Fruit fly (Drosophila melanogaster) whole organism, embryonic: Measurements from ENCODE around the gene SMC1.

Source experiments
- BEAF-32 ChIP-seq: fragments of 200-800 bp; sonication (Bioruptor generic); optimal IDR thresholded peaks from 3 replicates; lab custom pipeline; 2017; ENCODE audit warnings: missing biosample characterization, missing genetic modification characterization, mild to moderate bottlenecking, moderate library complexity, missing genetic modification reagents
- CG10267 ChIP-seq: fragments of 200-800 bp; sonication (Bioruptor generic); optimal IDR thresholded peaks from 2 replicates; lab custom pipeline; 2018; ENCODE audit warnings: missing biosample characterization, mild to moderate bottlenecking, missing genetic modification characterization, moderate library complexity
- CG10321 ChIP-seq: fragments of 200-800 bp; sonication (Bioruptor generic); IDR thresholded peaks from 2 replicates; pipeline ENCODE4 v1.3.6; 2022; ENCODE audit warnings: missing biosample characterization, missing genetic modification characterization
- CG14860 ChIP-seq: fragments of 200-800 bp; sonication (Bioruptor generic); IDR thresholded peaks from 3 replicates; pipeline ENCODE4 v1.3.6; 2022; ENCODE audit warnings: missing biosample characterization, missing genetic modification characterization; ENCODE audit not compliant: partially characterized antibody
- CG15601 ChIP-seq: fragments of 200-800 bp; sonication (Bioruptor generic); optimal IDR thresholded peaks from 3 replicates; lab custom pipeline; 2019; ENCODE audit warnings: missing biosample characterization, mild to moderate bottlenecking, missing genetic modification characterization, moderate library complexity
- CG1832 ChIP-seq: fragments of 200-800 bp; sonication (Bioruptor generic); optimal IDR thresholded peaks from 2 replicates; lab custom pipeline; 2017; ENCODE audit warnings: missing biosample characterization, mild to moderate bottlenecking, missing genetic modification characterization, inconsistent platforms
- CG2712 ChIP-seq: fragments of 200-800 bp; optimal IDR thresholded peaks from 3 replicates; lab custom pipeline; 2019; ENCODE audit warnings: missing biosample characterization, mild to moderate bottlenecking, missing genetic modification characterization, moderate library complexity
- CG3065 ChIP-seq: fragments of 200-800 bp; sonication (Bioruptor generic); optimal IDR thresholded peaks from 2 replicates; lab custom pipeline; 2016; ENCODE audit warnings: missing biosample characterization, missing genetic modification characterization
- CG4360 ChIP-seq: fragments of 200-800 bp; sonication (Bioruptor generic); IDR thresholded peaks from 2 replicates; pipeline ENCODE4 v1.3.6; 2022; ENCODE audit warnings: missing biosample characterization, missing genetic modification characterization
- CG4404 ChIP-seq: fragments of 200-800 bp; sonication (Bioruptor generic); IDR thresholded peaks from 2 replicates; pipeline ENCODE4 v1.3.6; 2022; ENCODE audit warnings: missing biosample characterization, missing genetic modification characterization
- CG4424 ChIP-seq: fragments of 200-800 bp; sonication (Bioruptor generic); optimal IDR thresholded peaks from 3 replicates; lab custom pipeline; 2016; ENCODE audit warnings: missing biosample characterization, missing genetic modification characterization
- CG4820 ChIP-seq: fragments of 200-800 bp; sonication (Bioruptor generic); optimal IDR thresholded peaks from 3 replicates; lab custom pipeline; 2016; ENCODE audit warnings: missing biosample characterization, missing genetic modification characterization
- CG6791 ChIP-seq: fragments of 200-800 bp; sonication (Bioruptor generic); IDR thresholded peaks from 3 replicates; pipeline ENCODE4 v1.3.6; 2022; ENCODE audit warnings: missing biosample characterization, missing genetic modification characterization; ENCODE audit not compliant: partially characterized antibody
- CG7928 ChIP-seq: fragments of 200-800 bp; sonication (Bioruptor generic); optimal IDR thresholded peaks from 2 replicates; lab custom pipeline; 2017; ENCODE audit warnings: missing biosample characterization, mild to moderate bottlenecking, missing genetic modification characterization
- Dip3 ChIP-seq: fragments of 200-800 bp; sonication (Bioruptor generic); optimal IDR thresholded peaks from 3 replicates; lab custom pipeline; 2016; ENCODE audit warnings: missing biosample characterization, missing genetic modification characterization
- Ets65A ChIP-seq: fragments of 200-800 bp; sonication (Bioruptor generic); peaks from one replicate; lab custom pipeline; 2016; ENCODE audit warnings: missing biosample characterization, missing genetic modification characterization
- Gsc ChIP-seq: fragments of 200-800 bp; sonication (Bioruptor generic); IDR thresholded peaks from 2 replicates; pipeline ENCODE4 v1.3.6; 2022; ENCODE audit warnings: missing biosample characterization, missing genetic modification characterization
- HmgZ ChIP-seq: fragments of 200-800 bp; sonication (Bioruptor generic); optimal IDR thresholded peaks from 2 replicates; lab custom pipeline; 2018; ENCODE audit warnings: missing biosample characterization, mild to moderate bottlenecking, missing genetic modification characterization
- Kr ChIP-seq: fragments of 200-800 bp; sonication (Bioruptor generic); optimal IDR thresholded peaks from 2 replicates; lab custom pipeline; 2017; ENCODE audit warnings: missing biosample characterization, mild to moderate bottlenecking, missing genetic modification characterization
- Lhr ChIP-seq: fragments of 200-800 bp; sonication (Bioruptor generic); optimal IDR thresholded peaks from 3 replicates; lab custom pipeline; 2017; ENCODE audit warnings: mild to moderate bottlenecking, missing biosample characterization, missing genetic modification reagents, missing genetic modification characterization
- MBD-R2 ChIP-seq: fragments of 200-800 bp; sonication (Bioruptor generic); IDR thresholded peaks from 2 replicates; pipeline ENCODE4 v1.3.6; 2022; ENCODE audit warnings: missing biosample characterization, missing genetic modification characterization
- Max ChIP-seq: fragments of 200-800 bp; sonication (Bioruptor generic); optimal IDR thresholded peaks from 2 replicates; lab custom pipeline; 2016; ENCODE audit warnings: missing biosample characterization, mild to moderate bottlenecking, missing genetic modification characterization
- Rx ChIP-seq: fragments of 200-800 bp; sonication (Bioruptor generic); IDR thresholded peaks from 2 replicates; pipeline ENCODE4 v1.3.6; 2022; ENCODE audit warnings: missing biosample characterization, missing genetic modification characterization
- Sox102F ChIP-seq: fragments of 200-800 bp; sonication (Bioruptor generic); optimal IDR thresholded peaks from 2 replicates; lab custom pipeline; 2018; ENCODE audit warnings: missing biosample characterization, mild to moderate bottlenecking, missing genetic modification characterization, moderate library complexity
- Usf ChIP-seq: fragments of 200-800 bp; sonication (Bioruptor generic); optimal IDR thresholded peaks from 2 replicates; lab custom pipeline; 2017; ENCODE audit warnings: missing genotype, missing biosample characterization, missing genetic modification characterization
- amos ChIP-seq: fragments of 200-800 bp; sonication (Bioruptor generic); IDR thresholded peaks from 2 replicates; pipeline ENCODE4 v1.3.6; 2022; ENCODE audit warnings: missing biosample characterization, missing genetic modification characterization; ENCODE audit not compliant: partially characterized antibody
- ara ChIP-seq: fragments of 200-800 bp; sonication (Bioruptor generic); IDR thresholded peaks from 2 replicates; pipeline ENCODE4 v1.3.6; 2022; ENCODE audit warnings: missing biosample characterization, missing genetic modification characterization
- br ChIP-seq: fragments of >200 bp; optimal IDR thresholded peaks from 2 replicates; lab custom pipeline; 2017
- corto ChIP-seq: fragments of 200-800 bp; sonication (Bioruptor generic); optimal IDR thresholded peaks from 2 replicates; lab custom pipeline; 2016; ENCODE audit warnings: missing biosample characterization, mild to moderate bottlenecking, missing genetic modification characterization, moderate library complexity
- disco-r ChIP-seq: fragments of 200-800 bp; sonication (Bioruptor generic); optimal IDR thresholded peaks from 2 replicates; lab custom pipeline; 2016; ENCODE audit warnings: missing biosample characterization, missing genetic modification characterization
- ftz-f1 ChIP-seq: fragments of 200-800 bp; sonication (Bioruptor generic); optimal IDR thresholded peaks from 2 replicates; lab custom pipeline; 2016; ENCODE audit warnings: missing biosample characterization, missing genetic modification characterization
- grau ChIP-seq: fragments of 200-800 bp; optimal IDR thresholded peaks from 3 replicates; lab custom pipeline; 2019; ENCODE audit warnings: missing biosample characterization, mild to moderate bottlenecking, missing genetic modification characterization, moderate library complexity
- hb ChIP-seq: fragments of 200-800 bp; sonication (Bioruptor generic); IDR thresholded peaks from 3 replicates; pipeline ENCODE4 v1.3.6; 2022; ENCODE audit warnings: missing biosample characterization, missing genetic modification characterization; ENCODE audit not compliant: partially characterized antibody
- hkb ChIP-seq, 2 experiments: fragments of 200-800 bp in 1 of 2; fragments of >200 bp in 1 of 2; sonication (Bioruptor generic) in 1 of 2; IDR thresholded peaks in 1 of 2; optimal IDR thresholded peaks in 1 of 2; 2 replicates each; pipeline versions ENCODE4 v1.3.6 to Lab custom; 2017 to 2022; ENCODE audit warnings: missing biosample characterization in 1 of 2, missing genetic modification characterization in 1 of 2
- ken ChIP-seq: fragments of 200-800 bp; sonication (Bioruptor generic); IDR thresholded peaks from 3 replicates; pipeline ENCODE4 v1.3.6; 2022; ENCODE audit warnings: missing biosample characterization, missing genetic modification characterization
- lbe ChIP-seq: fragments of 200-800 bp; sonication (Bioruptor generic); optimal IDR thresholded peaks from 2 replicates; lab custom pipeline; 2016; ENCODE audit warnings: missing biosample characterization, mild to moderate bottlenecking, missing genetic modification characterization
- odd ChIP-seq: fragments of 200-800 bp; sonication (Bioruptor generic); optimal IDR thresholded peaks from 2 replicates; lab custom pipeline; 2017; ENCODE audit warnings: missing biosample characterization, mild to moderate bottlenecking, missing genetic modification characterization
- pita ChIP-seq: fragments of 200-800 bp; sonication (Bioruptor generic); optimal IDR thresholded peaks from 2 replicates; lab custom pipeline; 2017; ENCODE audit warnings: missing biosample characterization, mild to moderate bottlenecking, missing genetic modification characterization
- slou ChIP-seq: fragments of 200-800 bp; sonication (Bioruptor generic); optimal IDR thresholded peaks from 3 replicates; lab custom pipeline; 2016; ENCODE audit warnings: missing biosample characterization, missing genetic modification characterization
- slp2 ChIP-seq: fragments of 200-800 bp; sonication (Bioruptor generic); optimal IDR thresholded peaks from 2 replicates; lab custom pipeline; 2016; ENCODE audit warnings: missing biosample characterization, missing genetic modification characterization
- sna ChIP-seq: fragments of 200-800 bp; sonication (Bioruptor generic); IDR thresholded peaks from 2 replicates; pipeline ENCODE4 v1.3.6; 2022; ENCODE audit warnings: missing biosample characterization, missing genetic modification characterization; ENCODE audit not compliant: partially characterized antibody
- stwl ChIP-seq: fragments of 200-800 bp; sonication (Bioruptor generic); optimal IDR thresholded peaks from 3 replicates; lab custom pipeline; 2018; ENCODE audit warnings: missing biosample characterization, mild to moderate bottlenecking, missing genetic modification characterization, moderate library complexity
- sug ChIP-seq: fragments of 200-800 bp; optimal IDR thresholded peaks from 2 replicates; lab custom pipeline; 2019; ENCODE audit warnings: missing biosample characterization, mild to moderate bottlenecking, missing genetic modification characterization, moderate library complexity
- tap ChIP-seq: fragments of 200-800 bp; optimal IDR thresholded peaks from 3 replicates; lab custom pipeline; 2019; ENCODE audit warnings: missing biosample characterization, mild to moderate bottlenecking, missing genetic modification characterization, moderate library complexity
- tio ChIP-seq: fragments of 200-800 bp; sonication (Bioruptor generic); optimal IDR thresholded peaks from 2 replicates; lab custom pipeline; 2017; ENCODE audit warnings: missing biosample characterization, missing genetic modification characterization, inconsistent platforms
- tna ChIP-seq: fragments of 200-800 bp; sonication (Bioruptor generic); IDR thresholded peaks from 2 replicates; pipeline ENCODE4 v1.3.6; 2022; ENCODE audit warnings: missing biosample characterization, missing genetic modification characterization; ENCODE audit not compliant: partially characterized antibody
- toy ChIP-seq: fragments of 200-800 bp; sonication (Bioruptor generic); IDR thresholded peaks from 2 replicates; pipeline ENCODE4 v1.3.6; 2022; ENCODE audit warnings: missing biosample characterization, missing genetic modification characterization
- trem ChIP-seq: fragments of 200-800 bp; optimal IDR thresholded peaks from 3 replicates; lab custom pipeline; 2019; ENCODE audit warnings: missing biosample characterization, mild to moderate bottlenecking, missing genetic modification characterization, moderate library complexity
- unc-4 ChIP-seq: fragments of 200-800 bp; sonication (Bioruptor generic); IDR thresholded peaks from 2 replicates; pipeline ENCODE4 v1.3.6; 2022; ENCODE audit warnings: missing biosample characterization, missing genetic modification characterization; ENCODE audit not compliant: partially characterized antibody

SMC1 gene

dm6 chr3R:24031825-24032523 is 26.1 kb upstream of the SMC1 start, which contains the start of the genes KrT95D and Mettl3 (continued):
- TF ChIP-seq amos (GFP tag; lab: Robert Waterston, UW) (peak; percentile 35), CG4424 (GFP tag; lab: Kevin White, UChicago) (peak; percentile 25), ara (GFP tag; lab: Robert Waterston, UW) (0 out of 2 replicates have a peak, but pooled peaks have one; percentile 17), sna (GFP tag; lab: Robert Waterston, UW) (0 out of 2 replicates have a peak, but pooled peaks have one; percentile 11), odd (GFP tag; lab: Kevin White, UChicago) (no peak), br (lab: Kevin White, UChicago) (no peak), CG4820 (GFP tag; lab: Kevin White, UChicago) (no peak), tap (no peak), corto (GFP tag; lab: Kevin White, UChicago) (no peak), ken (GFP tag; lab: Robert Waterston, UW) (no peak), disco-r (GFP tag; lab: Kevin White, UChicago) (no peak), Usf (no peak), slou (GFP tag; lab: Kevin White, UChicago) (no peak), pita (GFP tag; lab: Kevin White, UChicago) (no peak), CG4404 (GFP tag; lab: Robert Waterston, UW) (no peak), Gsc (no peak), CG3065 (GFP tag; lab: Kevin White, UChicago) (peak; percentile 7), CG10267 (tag; lab: Kevin White, UChicago) (peak; percentile 83), Dip3 (GFP tag; lab: Kevin White, UChicago) (peak; percentile 34), hkb (optimal IDR thresholded peaks at IDR 0.05; lab: Kevin White, UChicago) (peak; percentile 32), hkb (GFP tag; IDR thresholded peaks at IDR 0.05; lab: Robert Waterston, UW) (no peak), slp2 (GFP tag; lab: Kevin White, UChicago) (no peak), BEAF-32 (GFP tag; lab: Kevin White, UChicago) (peak; percentile 56), HmgZ (tag; lab: Kevin White, UChicago) (peak; percentile 35), lbe (GFP tag; lab: Kevin White, UChicago) (peak; percentile 63), CG10321 (GFP tag; lab: Robert Waterston, UW) (no peak), CG14860 (GFP tag; lab: Robert Waterston, UW) (0 out of 3 replicates have a peak, but pooled peaks have one; percentile 35), sug (tag; lab: Kevin White, UChicago) (peak; percentile 22), Ets65A (peak; percentile 88), CG6791 (GFP tag; lab: Robert Waterston, UW) (no peak), CG1832 (GFP tag; lab: Kevin White, UChicago) (no peak), MBD-R2 (GFP tag; lab: Robert Waterston, UW) (peak; percentile 50; the same call in 1 of the 2 replicates), CG15601 (tag; lab: Kevin White, UChicago) (peak; percentile 44), ftz-f1 (GFP tag; lab: Kevin White, UChicago) (no peak), CG4360 (GFP tag; lab: Robert Waterston, UW) (no peak), Sox102F (GFP tag; lab: Kevin White, UChicago) (no peak), Lhr (peak; percentile 87), stwl (tag; lab: Kevin White, UChicago) (peak; percentile 93), CG2712 (tag; lab: Kevin White, UChicago) (peak; percentile 37), Kr (no peak), CG7928 (no peak), Rx (GFP tag; lab: Robert Waterston, UW) (no peak), hb (GFP tag; lab: Robert Waterston, UW) (no peak), tio (no peak), tna (GFP tag; lab: Robert Waterston, UW) (no peak), unc-4 (no peak), grau (tag; lab: Kevin White, UChicago) (peak; percentile 16), trem (tag; lab: Kevin White, UChicago) (peak; percentile 73), Max (GFP tag; lab: Kevin White, UChicago) (peak; percentile 46), toy (GFP tag; lab: Robert Waterston, UW) (no peak)
